Worm (Caenorhabditis elegans): Measurements from ENCODE around the gene srd-64.
A peak's percentile ranks its signal among the peaks of the same experiment; 100 is the strongest.

Gene srd-64

ce11 chrIII:1657380-1657779 lies 37.5 kb downstream of the srd-64 start, which contains the start of gene cht-4:
Gene cht-4 (minus strand): TSS chrIII:1657480.
- TF ChIP-seq aptf-2 (GFP tag; conservative IDR thresholded peaks at IDR 0.05) (no peak), bed-1 (GFP tag; IDR thresholded peaks at IDR 0.05) (no peak), lir-1 (GFP tag; conservative IDR thresholded peaks at IDR 0.05) (no peak), mxl-1 (tag; optimal IDR thresholded peaks at IDR 0.05) (no peak), lin-35 (GFP tag; optimal IDR thresholded peaks at IDR 0.05) (no peak), K11D2.4 (GFP tag; IDR thresholded peaks at IDR 0.05) (no peak), snpc-3.4 (tag; optimal IDR thresholded peaks at IDR 0.05) (no peak), egl-18 (GFP tag; IDR thresholded peaks at IDR 0.05) (no peak), Y53F4B.3 (GFP tag; IDR thresholded peaks at IDR 0.05) (no peak), dpff-1 (tag; optimal IDR thresholded peaks at IDR 0.05) (no peak), snpc-4 (GFP tag; optimal IDR thresholded peaks at IDR 0.05) (no peak), snpc-4 (tag; optimal IDR thresholded peaks at IDR 0.05) (no peak), dox-1 (GFP tag; IDR thresholded peaks at IDR 0.05) (no peak), unc-130 (GFP tag; optimal IDR thresholded peaks at IDR 0.05) (no peak), gei-17 (GFP tag; optimal IDR thresholded peaks at IDR 0.05) (no peak), ztf-25 (GFP tag; IDR thresholded peaks at IDR 0.05) (no peak), somi-1 (GFP tag; optimal IDR thresholded peaks at IDR 0.05) (no peak), dpl-1 (GFP tag; optimal IDR thresholded peaks at IDR 0.05) (no peak)

ce11 chrIII:1656307-1656706 lies 38.6 kb downstream of the srd-64 start:
- peak; percentile 91 for TF ChIP-seq egrh-3 (GFP tag; IDR thresholded peaks at IDR 0.05)

DNA sequence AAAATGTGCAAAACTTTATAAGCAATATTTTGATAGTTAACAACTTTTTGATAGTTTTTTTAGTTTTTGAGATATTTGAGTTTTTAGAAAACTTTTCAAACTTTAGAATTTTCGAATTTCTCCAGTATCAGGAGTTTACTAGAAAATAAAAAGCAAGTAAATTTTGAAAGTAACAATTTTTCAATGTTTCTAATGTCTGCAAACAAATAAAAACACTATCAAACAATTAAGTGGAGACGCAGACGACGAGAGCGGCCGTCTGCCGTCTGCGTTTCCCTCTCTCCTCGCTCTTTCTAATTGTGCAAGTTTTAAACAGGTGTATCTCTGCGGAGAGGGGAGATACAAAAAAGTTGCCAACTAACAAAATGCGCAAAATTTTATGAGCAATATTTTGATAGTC lies 42.0 kb downstream of the srd-64 start:
- no peak for TF ChIP-seq ets-4 (GFP tag; optimal IDR thresholded peaks at IDR 0.05)
- no peak for TF ChIP-seq ccch-3 (GFP tag; optimal IDR thresholded peaks at IDR 0.05)
- no peak for TF ChIP-seq attf-6 (GFP tag; IDR thresholded peaks at IDR 0.05)
- TF ChIP-seq K12H6.12 (tag; optimal IDR thresholded peaks at IDR 0.05) = no peak
- TF ChIP-seq ZK185.1 (tag; optimal IDR thresholded peaks at IDR 0.05; ENCODE audit: poor library complexity, severe bottlenecking) = no peak
- no peak for TF ChIP-seq let-526 (GFP tag; IDR thresholded peaks at IDR 0.05)
- no peak for TF ChIP-seq cebp-1 (GFP tag; IDR thresholded peaks at IDR 0.05)
- TF ChIP-seq cebp-1 (tag; optimal IDR thresholded peaks at IDR 0.05) = no peak
- TF ChIP-seq atf-7 (tag; optimal IDR thresholded peaks at IDR 0.05) = no peak
- TF ChIP-seq ztf-3 (GFP tag; optimal IDR thresholded peaks at IDR 0.05) = no peak
- no peak for TF ChIP-seq snpc-3.4 (tag; optimal IDR thresholded peaks at IDR 0.05)

ce11 chrIII:1652181-1652580 lies 42.7 kb downstream of the srd-64 start, which contains the start of gene Y22D7AL.1:
Gene Y22D7AL.1 (plus strand): TSS chrIII:1652481.
- TF ChIP-seq let-607 (tag; optimal IDR thresholded peaks at IDR 0.05) = no peak
- no peak for TF ChIP-seq nfyb-1 (GFP tag; IDR thresholded peaks at IDR 0.05)
- no peak for TF ChIP-seq tbx-9 (tag; optimal IDR thresholded peaks at IDR 0.05; ENCODE audit: borderline replicate concordance)
- TF ChIP-seq hmg-20 (GFP tag; IDR thresholded peaks at IDR 0.05) = no peak
- TF ChIP-seq dox-1 (GFP tag; IDR thresholded peaks at IDR 0.05) = no peak
- no peak for TF ChIP-seq D2030.7 (GFP tag; IDR thresholded peaks at IDR 0.05)
- no peak for TF ChIP-seq lsy-27 (tag; optimal IDR thresholded peaks at IDR 0.05; ENCODE audit: borderline replicate concordance, insufficient read depth)
- TF ChIP-seq fkh-3 (tag; optimal IDR thresholded peaks at IDR 0.05) = no peak
- TF ChIP-seq nhr-120 (GFP tag; IDR thresholded peaks at IDR 0.05) = no peak
- TF ChIP-seq B0336.3 (GFP tag; IDR thresholded peaks at IDR 0.05) = no peak
- TF ChIP-seq hlh-12 (tag; optimal IDR thresholded peaks at IDR 0.05) = no peak
- no peak for TF ChIP-seq pha-4 (tag; optimal IDR thresholded peaks at IDR 0.05)

Measured in whole organism, young adult.